Fruit fly (Drosophila melanogaster) whole organism, embryonic: ENCODE measurements around the gene CG16985.

ENCODE experiments used
- Antp ChIP-seq: fragments of 200-800 bp; sonication (Bioruptor generic); optimal IDR thresholded peaks from 3 replicates; lab custom pipeline; 2016; ENCODE audit warnings: missing biosample characterization, missing genetic modification characterization
- Awh ChIP-seq: fragments of 200-800 bp; sonication (Bioruptor generic); IDR thresholded peaks from 2 replicates; pipeline ENCODE4, ENCODE4 v1.3.6; 2022; ENCODE audit warnings: missing biosample characterization, missing genetic modification characterization
- CG10543 ChIP-seq: fragments of 200-800 bp; sonication (Bioruptor generic); optimal IDR thresholded peaks from 3 replicates; lab custom pipeline; 2017; ENCODE audit warnings: missing biosample characterization, mild to moderate bottlenecking, missing genetic modification characterization, moderate library complexity
- CG10979 ChIP-seq: fragments of 200-800 bp; sonication (Bioruptor generic); optimal IDR thresholded peaks from 2 replicates; lab custom pipeline; 2018; ENCODE audit warnings: missing biosample characterization, mild to moderate bottlenecking, missing genetic modification characterization, moderate library complexity
- CG11504 ChIP-seq: fragments of 200-800 bp; sonication (Bioruptor generic); optimal IDR thresholded peaks from 3 replicates; lab custom pipeline; 2019; ENCODE audit warnings: missing biosample characterization, mild to moderate bottlenecking, missing genetic modification characterization, moderate library complexity
- CG11695 ChIP-seq: fragments of 200-800 bp; sonication (Bioruptor generic); IDR thresholded peaks from 3 replicates; pipeline ENCODE4 v1.3.6; 2022; ENCODE audit warnings: missing biosample characterization, missing genetic modification characterization
- CG12155 ChIP-seq: fragments of 200-800 bp; sonication (Bioruptor generic); optimal IDR thresholded peaks from 3 replicates; lab custom pipeline; 2016; ENCODE audit warnings: missing biosample characterization, missing genetic modification characterization
- CG12236 ChIP-seq: fragments of 200-800 bp; sonication (Bioruptor generic); optimal IDR thresholded peaks from 2 replicates; lab custom pipeline; 2016; ENCODE audit warnings: missing biosample characterization, missing genetic modification characterization
- CG14050 ChIP-seq: fragments of 200-800 bp; sonication (Bioruptor generic); IDR thresholded peaks from 3 replicates; pipeline ENCODE4 v1.3.6; 2022; ENCODE audit warnings: missing biosample characterization, missing genetic modification characterization
- CG15269 ChIP-seq: fragments of 200-800 bp; sonication (Bioruptor generic); optimal IDR thresholded peaks from 2 replicates; lab custom pipeline; 2018; ENCODE audit warnings: missing biosample characterization, mild to moderate bottlenecking, missing genetic modification characterization, moderate library complexity
- CG1603 ChIP-seq: fragments of 200-800 bp; sonication (Bioruptor generic); optimal IDR thresholded peaks from 2 replicates; lab custom pipeline; 2019; ENCODE audit warnings: missing biosample characterization, mild to moderate bottlenecking, missing genetic modification characterization, moderate library complexity
- CG2120 ChIP-seq: fragments of 200-800 bp; sonication (Bioruptor generic); optimal IDR thresholded peaks from 3 replicates; lab custom pipeline; 2016; ENCODE audit warnings: missing biosample characterization, missing genetic modification characterization
- CG2712 ChIP-seq: fragments of 200-800 bp; optimal IDR thresholded peaks from 3 replicates; lab custom pipeline; 2019; ENCODE audit warnings: missing biosample characterization, mild to moderate bottlenecking, missing genetic modification characterization, moderate library complexity
- CG3281 ChIP-seq: fragments of 200-800 bp; sonication (Bioruptor generic); optimal IDR thresholded peaks from 3 replicates; lab custom pipeline; 2017; ENCODE audit warnings: missing biosample characterization, mild to moderate bottlenecking, missing genetic modification characterization
- CG33213 ChIP-seq: fragments of 200-800 bp; sonication (Bioruptor generic); optimal IDR thresholded peaks from 3 replicates; lab custom pipeline; 2016; ENCODE audit warnings: missing biosample characterization, missing genetic modification characterization
- CG3995 ChIP-seq: fragments of 200-800 bp; sonication (Bioruptor generic); optimal IDR thresholded peaks from 3 replicates; lab custom pipeline; 2016; ENCODE audit warnings: missing biosample characterization, missing genetic modification characterization
- CG6765 ChIP-seq: fragments of 200-800 bp; sonication (Bioruptor generic); optimal IDR thresholded peaks from 3 replicates; lab custom pipeline; 2017; ENCODE audit warnings: missing biosample characterization, mild to moderate bottlenecking, missing genetic modification characterization
- Camta ChIP-seq: fragments of 200-800 bp; sonication (Bioruptor generic); optimal IDR thresholded peaks from 2 replicates; lab custom pipeline; 2016; ENCODE audit warnings: missing biosample characterization, missing genetic modification characterization
- CoRest ChIP-seq: fragments of 200-800 bp; sonication (Bioruptor generic); optimal IDR thresholded peaks from 3 replicates; lab custom pipeline; 2018; ENCODE audit warnings: missing biosample characterization, mild to moderate bottlenecking, missing genetic modification characterization, moderate library complexity
- Elba2 ChIP-seq: fragments of 200-800 bp; sonication (Bioruptor generic); optimal IDR thresholded peaks from 3 replicates; lab custom pipeline; 2016; ENCODE audit warnings: missing biosample characterization, missing genetic modification characterization
- Ets65A ChIP-seq: fragments of 200-800 bp; sonication (Bioruptor generic); peaks from one replicate; lab custom pipeline; 2016; ENCODE audit warnings: missing biosample characterization, missing genetic modification characterization
- Fer1 ChIP-seq: fragments of 200-800 bp; sonication (Bioruptor generic); optimal IDR thresholded peaks from 2 replicates; lab custom pipeline; 2017; ENCODE audit warnings: missing biosample characterization, mild to moderate bottlenecking, missing genetic modification characterization
- Gsc ChIP-seq: fragments of 200-800 bp; sonication (Bioruptor generic); IDR thresholded peaks from 2 replicates; pipeline ENCODE4 v1.3.6; 2022; ENCODE audit warnings: missing biosample characterization, missing genetic modification characterization
- Gug ChIP-seq: fragments of 200-800 bp; sonication (Bioruptor generic); IDR thresholded peaks from 4 replicates; pipeline ENCODE4 v1.3.6; 2022; ENCODE audit warnings: missing biosample characterization, missing genetic modification characterization
- HLH3B ChIP-seq: fragments of 200-800 bp; sonication (Bioruptor generic); IDR thresholded peaks from 2 replicates; pipeline ENCODE4 v1.3.6; 2022; ENCODE audit warnings: missing biosample characterization, missing genetic modification characterization
- HmgZ ChIP-seq: fragments of 200-800 bp; sonication (Bioruptor generic); optimal IDR thresholded peaks from 2 replicates; lab custom pipeline; 2018; ENCODE audit warnings: missing biosample characterization, mild to moderate bottlenecking, missing genetic modification characterization
- Lim3 ChIP-seq: fragments of 200-800 bp; sonication (Bioruptor generic); IDR thresholded peaks from 2 replicates; pipeline ENCODE4 v1.3.6; 2022; ENCODE audit warnings: missing biosample characterization, missing genetic modification characterization
- Mes4 ChIP-seq: fragments of 200-800 bp; sonication (Bioruptor generic); optimal IDR thresholded peaks from 2 replicates; lab custom pipeline; 2016; ENCODE audit warnings: missing biosample characterization, missing genetic modification characterization
- Rfx ChIP-seq: fragments of 200-800 bp; sonication (Bioruptor generic); IDR thresholded peaks from 2 replicates; pipeline ENCODE4 v1.3.6; 2022; ENCODE audit warnings: missing biosample characterization, missing genetic modification characterization
- Ssrp ChIP-seq: fragments of 200-800 bp; sonication (Bioruptor generic); optimal IDR thresholded peaks from 2 replicates; lab custom pipeline; 2018; ENCODE audit warnings: missing biosample characterization, mild to moderate bottlenecking, missing genetic modification characterization, moderate library complexity
- TFAM ChIP-seq: fragments of 200-800 bp; sonication (Bioruptor generic); optimal IDR thresholded peaks from 2 replicates; lab custom pipeline; 2017; ENCODE audit warnings: missing biosample characterization, missing genetic modification characterization, inconsistent platforms
- al ChIP-seq: fragments of 200-800 bp; sonication (Bioruptor generic); IDR thresholded peaks from 2 replicates; pipeline ENCODE4 v1.3.6; 2022; ENCODE audit warnings: missing biosample characterization, missing genetic modification characterization
- amos ChIP-seq: fragments of 200-800 bp; sonication (Bioruptor generic); IDR thresholded peaks from 2 replicates; pipeline ENCODE4 v1.3.6; 2022; ENCODE audit warnings: missing biosample characterization, missing genetic modification characterization; ENCODE audit not compliant: partially characterized antibody
- crol ChIP-seq: fragments of 200-800 bp; sonication (Bioruptor generic); IDR thresholded peaks from 2 replicates; pipeline ENCODE4 v1.3.6; 2022; ENCODE audit warnings: missing biosample characterization, missing genetic modification characterization
- dmrt99B ChIP-seq: fragments of 200-800 bp; sonication (Bioruptor generic); optimal IDR thresholded peaks from 2 replicates; lab custom pipeline; 2018; ENCODE audit warnings: missing biosample characterization, mild to moderate bottlenecking, missing genetic modification characterization, moderate library complexity
- ftz-f1 ChIP-seq: fragments of 200-800 bp; sonication (Bioruptor generic); optimal IDR thresholded peaks from 2 replicates; lab custom pipeline; 2016; ENCODE audit warnings: missing biosample characterization, missing genetic modification characterization
- gcm2 ChIP-seq: fragments of 200-800 bp; sonication (Bioruptor generic); optimal IDR thresholded peaks from 2 replicates; lab custom pipeline; 2016; ENCODE audit warnings: missing biosample characterization, missing genetic modification characterization
- gem ChIP-seq: fragments of 200-800 bp; sonication (Bioruptor generic); optimal IDR thresholded peaks from 2 replicates; lab custom pipeline; 2019; ENCODE audit warnings: missing biosample characterization, mild to moderate bottlenecking, missing genetic modification characterization, moderate library complexity
- grau ChIP-seq: fragments of 200-800 bp; optimal IDR thresholded peaks from 3 replicates; lab custom pipeline; 2019; ENCODE audit warnings: missing biosample characterization, mild to moderate bottlenecking, missing genetic modification characterization, moderate library complexity
- hkb ChIP-seq, 2 experiments: fragments of 200-800 bp in 1 of 2; fragments of >200 bp in 1 of 2; sonication (Bioruptor generic) in 1 of 2; IDR thresholded peaks in 1 of 2; optimal IDR thresholded peaks in 1 of 2; 2 replicates each; pipeline versions ENCODE4 v1.3.6 to Lab custom; 2017 to 2022; ENCODE audit warnings: missing biosample characterization in 1 of 2, missing genetic modification characterization in 1 of 2
- jumu ChIP-seq: fragments of 200-800 bp; sonication (Bioruptor generic); optimal IDR thresholded peaks from 3 replicates; lab custom pipeline; 2016; ENCODE audit warnings: missing biosample characterization, missing genetic modification characterization
- maf-S ChIP-seq: fragments of 200-800 bp; sonication (Bioruptor generic); optimal IDR thresholded peaks from 2 replicates; lab custom pipeline; 2016; ENCODE audit warnings: missing biosample characterization, missing genetic modification characterization
- nerfin-2 ChIP-seq: fragments of 200-800 bp; sonication (Bioruptor generic); IDR thresholded peaks from 2 replicates; pipeline ENCODE4 v1.3.6; 2022; ENCODE audit warnings: missing biosample characterization, missing genetic modification characterization; ENCODE audit not compliant: partially characterized antibody
- onecut ChIP-seq: fragments of 200-800 bp; sonication (Bioruptor generic); IDR thresholded peaks from 2 replicates; pipeline ENCODE4 v1.3.6; 2022; ENCODE audit warnings: missing biosample characterization, missing genetic modification characterization
- pzg ChIP-seq: fragments of 200-800 bp; sonication (Bioruptor generic); optimal IDR thresholded peaks from 3 replicates; lab custom pipeline; 2018; ENCODE audit warnings: missing biosample characterization, mild to moderate bottlenecking, missing genetic modification characterization, moderate library complexity
- repo ChIP-seq: fragments of 200-800 bp; sonication (Bioruptor generic); optimal IDR thresholded peaks from 2 replicates; lab custom pipeline; 2016; ENCODE audit warnings: missing biosample characterization, missing genetic modification characterization
- sc ChIP-seq, 3 experiments: fragments of >200 bp in 2 of 3; fragments of 200-800 bp in 1 of 3; sonication (Bioruptor generic) in 1 of 3; optimal IDR thresholded peaks; 2 replicates in 2 of 3; 3 replicates in 1 of 3; lab custom pipeline; 2017; ENCODE audit warnings: mild to moderate bottlenecking in 1 of 3, missing biosample characterization in 1 of 3, missing genetic modification characterization in 1 of 3, missing genetic modification reagents in 1 of 3
- sisA ChIP-seq: fragments of 200-800 bp; sonication (Bioruptor generic); IDR thresholded peaks from 2 replicates; pipeline ENCODE4 v1.3.6; 2022; ENCODE audit warnings: missing biosample characterization, missing genetic modification characterization
- tup ChIP-seq: fragments of 200-800 bp; sonication (Bioruptor generic); optimal IDR thresholded peaks from 2 replicates; lab custom pipeline; 2016; ENCODE audit warnings: missing biosample characterization, mild to moderate bottlenecking, missing genetic modification characterization, moderate library complexity
- vvl ChIP-seq: fragments of 200-800 bp; sonication (Bioruptor generic); IDR thresholded peaks from 2 replicates; pipeline ENCODE4 v1.3.6; 2022; ENCODE audit warnings: missing biosample characterization, missing genetic modification characterization
- zen ChIP-seq: fragments of 200-800 bp; sonication (Bioruptor generic); optimal IDR thresholded peaks from 3 replicates; lab custom pipeline; 2018; ENCODE audit warnings: missing biosample characterization, mild to moderate bottlenecking, missing genetic modification characterization, moderate library complexity

CG16985 gene

dm6 chr3L:2581343-2581825, 17.7 kb upstream of the CG16985 start (continued):
- peak; percentile 70 for TF ChIP-seq Antp (GFP tag; lab: Kevin White, UChicago)
- peak; percentile 41; the same call in 1 of the 4 replicates for TF ChIP-seq Gug (GFP tag; lab: Robert Waterston, UW)
- peak; percentile 36 for TF ChIP-seq repo (GFP tag; lab: Kevin White, UChicago)
- peak; percentile 69 for TF ChIP-seq CG12155 (GFP tag; lab: Kevin White, UChicago)
- peak; percentile 87 for TF ChIP-seq CG3281 (GFP tag; lab: Kevin White, UChicago)
- TF ChIP-seq CG3995 (GFP tag; lab: Kevin White, UChicago): no peak
- TF ChIP-seq zen (tag; lab: Kevin White, UChicago): peak; percentile 92
- TF ChIP-seq Mes4: peak; percentile 38
- TF ChIP-seq Rfx (GFP tag; lab: Robert Waterston, UW): peak; percentile 83
- TF ChIP-seq crol: peak; percentile 96
- peak; percentile 70 for TF ChIP-seq CG10543 (GFP tag; lab: Kevin White, UChicago)
- TF ChIP-seq gcm2 (GFP tag; lab: Kevin White, UChicago): peak; percentile 37
- peak; percentile 88 for TF ChIP-seq CG2712 (tag; lab: Kevin White, UChicago)
- TF ChIP-seq Gsc (GFP tag; lab: Robert Waterston, UW): no peak
- TF ChIP-seq maf-S (GFP tag; lab: Kevin White, UChicago): peak; percentile 46
- peak; percentile 57 for TF ChIP-seq CG6765 (GFP tag; lab: Kevin White, UChicago)
- no peak for TF ChIP-seq nerfin-2
- TF ChIP-seq HLH3B (GFP tag; lab: Robert Waterston, UW): peak; percentile 85
- peak; percentile 79 for TF ChIP-seq Lim3 (GFP tag; lab: Robert Waterston, UW)
- peak; percentile 58 for TF ChIP-seq tup (GFP tag; lab: Kevin White, UChicago)
- TF ChIP-seq CG33213: peak; percentile 53
- peak; percentile 91 for TF ChIP-seq gem (tag; lab: Kevin White, UChicago)
- peak; percentile 87 for TF ChIP-seq Fer1
- TF ChIP-seq dmrt99B (tag; lab: Kevin White, UChicago): peak; percentile 87
- no peak for TF ChIP-seq sc (optimal IDR thresholded peaks at IDR 0.05; lab: Kevin White, UChicago)
- peak; percentile 81 for TF ChIP-seq sc (GFP tag; optimal IDR thresholded peaks at IDR 0.05; lab: Kevin White, UChicago)
- peak; percentile 84 for TF ChIP-seq HmgZ (tag; lab: Kevin White, UChicago)
- peak; percentile 94 for TF ChIP-seq CG10979 (tag; lab: Kevin White, UChicago)
- TF ChIP-seq CG2120 (GFP tag; lab: Kevin White, UChicago): peak; percentile 89
- peak; percentile 75 for TF ChIP-seq jumu (GFP tag; lab: Kevin White, UChicago)
- TF ChIP-seq CG1603: peak; percentile 91
- no peak for TF ChIP-seq pzg
- TF ChIP-seq Camta (GFP tag; lab: Kevin White, UChicago): peak; percentile 66
- TF ChIP-seq CG12236 (GFP tag; lab: Kevin White, UChicago): peak; percentile 9

- TF ChIP-seq CG15269: peak; percentile 72
- no peak for TF ChIP-seq Ets65A (GFP tag; lab: Kevin White, UChicago)
- no peak for TF ChIP-seq amos
- 0 out of 3 replicates have a peak, but pooled peaks have one; percentile 24 for TF ChIP-seq CG14050 (GFP tag; lab: Robert Waterston, UW)
- TF ChIP-seq CG11695 (GFP tag; lab: Robert Waterston, UW): peak; percentile 63; the same call in 2 of the 3 replicates
- TF ChIP-seq grau (tag; lab: Kevin White, UChicago): peak; percentile 93
- TF ChIP-seq al (GFP tag; lab: Robert Waterston, UW): peak; percentile 34; the same call in 1 of the 2 replicates
- TF ChIP-seq hkb (optimal IDR thresholded peaks at IDR 0.05; lab: Kevin White, UChicago): no peak
- peak; percentile 14; the same call in 1 of the 2 replicates for TF ChIP-seq hkb (GFP tag; IDR thresholded peaks at IDR 0.05; lab: Robert Waterston, UW)
- peak; percentile 48 for TF ChIP-seq CG11504 (tag; lab: Kevin White, UChicago)
- TF ChIP-seq ftz-f1 (GFP tag; lab: Kevin White, UChicago): no peak
- no peak for TF ChIP-seq TFAM (GFP tag; lab: Kevin White, UChicago)
- TF ChIP-seq CoRest (tag; lab: Kevin White, UChicago): peak; percentile 8
- no peak for TF ChIP-seq onecut (GFP tag; lab: Robert Waterston, UW)
- no peak for TF ChIP-seq Elba2
- no peak for TF ChIP-seq sisA (GFP tag; lab: Robert Waterston, UW)
- no peak for TF ChIP-seq Ssrp (tag; lab: Kevin White, UChicago)
- peak; percentile 14; the same call in 1 of the 2 replicates for TF ChIP-seq vvl (GFP tag; lab: Robert Waterston, UW)
- TF ChIP-seq Awh: peak; percentile 49
Measured at dm6 chr3L:2581857-2582256, 17.2 kb upstream of the CG16985 start.
